Fruit fly (Drosophila melanogaster): ENCODE results near the gene Tsp5D.

Gene Tsp5D

dm6 chrX:6059135-6059824 lies 15.4 kb downstream of the Tsp5D start (continued):
- TF ChIP-seq CG10631 (GFP tag; optimal IDR thresholded peaks at IDR 0.05) (peak; percentile 73), esn (GFP tag; optimal IDR thresholded peaks at IDR 0.05) (peak; percentile 87), Lpt (GFP tag; optimal IDR thresholded peaks at IDR 0.05) (peak; percentile 74), Met (GFP tag; optimal IDR thresholded peaks at IDR 0.05) (peak; percentile 89), Ets21C (GFP tag; optimal IDR thresholded peaks at IDR 0.05) (peak; percentile 82), dac (GFP tag; optimal IDR thresholded peaks at IDR 0.05) (peak; percentile 60), CG8632 (GFP tag; optimal IDR thresholded peaks at IDR 0.05) (peak; percentile 88), CG8319 (GFP tag; optimal IDR thresholded peaks at IDR 0.05) (peak; percentile 86), Eip75B (GFP tag; optimal IDR thresholded peaks at IDR 0.05) (peak; percentile 88), CG16779 (tag; optimal IDR thresholded peaks at IDR 0.05) (peak; percentile 47), Eip78C (GFP tag) (peak; percentile 95), achi (GFP tag; optimal IDR thresholded peaks at IDR 0.05) (peak; percentile 79), CG8119 (GFP tag; IDR thresholded peaks at IDR 0.05) (peak; percentile 83), Sox102F (GFP tag; optimal IDR thresholded peaks at IDR 0.05) (peak; percentile 85), salr (GFP tag; optimal IDR thresholded peaks at IDR 0.05) (peak in 1 of 2 experiments; percentile 40), vri (GFP tag; optimal IDR thresholded peaks at IDR 0.05) (peak; percentile 15)

dm6 chrX:6054031-6054430 lies 20.6 kb downstream of the Tsp5D start:
- TF ChIP-seq Met (GFP tag; optimal IDR thresholded peaks at IDR 0.05): no peak
- no peak for TF ChIP-seq Ets21C (GFP tag; optimal IDR thresholded peaks at IDR 0.05)
- no peak for TF ChIP-seq Hr39 (GFP tag; optimal IDR thresholded peaks at IDR 0.05)
- no peak for TF ChIP-seq CG8632 (GFP tag; optimal IDR thresholded peaks at IDR 0.05)
- no peak for TF ChIP-seq esn (GFP tag; optimal IDR thresholded peaks at IDR 0.05)
- TF ChIP-seq CG34406 (GFP tag; optimal IDR thresholded peaks at IDR 0.05): no peak
- TF ChIP-seq eg (GFP tag; IDR thresholded peaks at IDR 0.05): peak; percentile 32; the same call in 1 of the 3 replicates
- TF ChIP-seq CG4318 (GFP tag; optimal IDR thresholded peaks at IDR 0.05): peak; percentile 37
- peak; percentile 11 for TF ChIP-seq achi (GFP tag; optimal IDR thresholded peaks at IDR 0.05)
- TF ChIP-seq CG3032 (tag; optimal IDR thresholded peaks at IDR 0.05): no peak
- TF ChIP-seq CG7368 (GFP tag; optimal IDR thresholded peaks at IDR 0.05): no peak
- peak; percentile 8 for TF ChIP-seq pdm3 (GFP tag; optimal IDR thresholded peaks at IDR 0.05)
- no peak for TF ChIP-seq Ets96B (tag; optimal IDR thresholded peaks at IDR 0.05)
- peak; percentile 31 for TF ChIP-seq CG10631 (GFP tag; optimal IDR thresholded peaks at IDR 0.05)
- TF ChIP-seq CG15336 (GFP tag; IDR thresholded peaks at IDR 0.05): peak; percentile 34
- TF ChIP-seq lz (GFP tag; optimal IDR thresholded peaks at IDR 0.05): no peak
- TF ChIP-seq CG6276 (GFP tag; optimal IDR thresholded peaks at IDR 0.05): peak; percentile 15
- TF ChIP-seq Hr4 (GFP tag; optimal IDR thresholded peaks at IDR 0.05): peak; percentile 59
- TF ChIP-seq CG1621 (tag; optimal IDR thresholded peaks at IDR 0.05): no peak
- TF ChIP-seq CG32006 (GFP tag; optimal IDR thresholded peaks at IDR 0.05): peak; percentile 44
- TF ChIP-seq Eip78C (GFP tag): peak; percentile 58
- peak; percentile 35; the same call in 1 of the 3 replicates for TF ChIP-seq CG6163 (GFP tag; IDR thresholded peaks at IDR 0.05)
- no peak for TF ChIP-seq Sox102F (GFP tag; optimal IDR thresholded peaks at IDR 0.05)
- peak; percentile 31 for TF ChIP-seq svp (GFP tag)
- no peak for TF ChIP-seq Sox14 (GFP tag; optimal IDR thresholded peaks at IDR 0.05)
- peak; percentile 18 for TF ChIP-seq Eip75B (GFP tag; optimal IDR thresholded peaks at IDR 0.05)

dm6 chrX:6052855-6053254 lies 21.8 kb downstream of the Tsp5D start:
- TF ChIP-seq CG11902 (GFP tag; optimal IDR thresholded peaks at IDR 0.05) (no peak), dsx (GFP tag; optimal IDR thresholded peaks at IDR 0.05; ENCODE audit: poor library complexity, severe bottlenecking) (no peak), CG31627 (GFP tag; optimal IDR thresholded peaks at IDR 0.05) (no peak), pdm3 (GFP tag; optimal IDR thresholded peaks at IDR 0.05) (peak; percentile 9), ss (GFP tag; optimal IDR thresholded peaks at IDR 0.05) (no peak), Lpt (GFP tag; optimal IDR thresholded peaks at IDR 0.05) (peak; percentile 25), Hr38 (GFP tag; optimal IDR thresholded peaks at IDR 0.05) (no peak), acj6 (GFP tag; optimal IDR thresholded peaks at IDR 0.05) (peak; percentile 25), Eip93F (GFP tag; optimal IDR thresholded peaks at IDR 0.05) (no peak), Gug (GFP tag; IDR thresholded peaks at IDR 0.05) (peak; percentile 35; the same call in 1 of the 2 replicates), CG3919 (GFP tag; optimal IDR thresholded peaks at IDR 0.05) (no peak), CG4318 (GFP tag; optimal IDR thresholded peaks at IDR 0.05) (peak; percentile 18), CG3032 (tag; optimal IDR thresholded peaks at IDR 0.05) (no peak), CG6163 (GFP tag; IDR thresholded peaks at IDR 0.05) (0 out of 3 replicates have a peak, but pooled peaks have one; percentile 23), Met (GFP tag; optimal IDR thresholded peaks at IDR 0.05) (no peak), eg (GFP tag; IDR thresholded peaks at IDR 0.05) (peak; percentile 37; the same call in 2 of the 3 replicates), Eip75B (GFP tag; optimal IDR thresholded peaks at IDR 0.05) (no peak), CG11762 (GFP tag; optimal IDR thresholded peaks at IDR 0.05; ENCODE audit: insufficient read depth) (no peak), CG6792 (GFP tag; optimal IDR thresholded peaks at IDR 0.05) (no peak), Ets21C (GFP tag; optimal IDR thresholded peaks at IDR 0.05) (no peak), net (GFP tag; optimal IDR thresholded peaks at IDR 0.05) (peak; percentile 38), fd85E (GFP tag; optimal IDR thresholded peaks at IDR 0.05) (no peak), CG7368 (GFP tag; optimal IDR thresholded peaks at IDR 0.05) (no peak), dac (GFP tag; optimal IDR thresholded peaks at IDR 0.05) (no peak), Sox14 (GFP tag; optimal IDR thresholded peaks at IDR 0.05) (no peak)

Measured in whole organism, prepupa.